Worm (Caenorhabditis elegans) whole organism, L2 larva: Measurements from ENCODE around the gene cima-1.

Source experiments
- ceh-82 ChIP-seq: fragments of 150-350 bp; optimal IDR thresholded peaks from 2 replicates; lab custom pipeline; 2014; ENCODE audit warnings: missing biosample characterization, missing genetic modification characterization
- elt-1 ChIP-seq: fragments of 150-350 bp; optimal IDR thresholded peaks from 2 replicates; lab custom pipeline; 2014; ENCODE audit warnings: missing biosample characterization, missing genetic modification characterization
- lin-13 ChIP-seq: fragments of 150-350 bp; optimal IDR thresholded peaks from 2 replicates; lab custom pipeline; 2014; ENCODE audit warnings: missing biosample characterization, missing genetic modification reagents, missing genetic modification characterization
- mdl-1 ChIP-seq, 2 experiments: fragments of 150-350 bp in 1 of 2; sonication (generic microtip) in 1 of 2; optimal IDR thresholded peaks; 2 replicates each; lab custom pipeline; 2017; ENCODE audit warnings: missing biosample characterization in 2 of 2, missing genetic modification characterization in 2 of 2
- unc-62 ChIP-seq: fragments of 150-350 bp; optimal IDR thresholded peaks from 2 replicates; lab custom pipeline; 2014; ENCODE audit warnings: missing biosample characterization, missing genetic modification reagents, missing genetic modification characterization
- ztf-1 ChIP-seq: fragments of 200-800 bp; sonication (Bioruptor generic); conservative IDR thresholded peaks from 2 replicates; pipeline ENCODE4 v1.3.6; 2022; ENCODE audit warnings: missing genetic modification characterization, missing compliant biosample characterization
- ztf-4 ChIP-seq: fragments of 150-350 bp; optimal IDR thresholded peaks from 2 replicates; lab custom pipeline; 2014; ENCODE audit warnings: missing biosample characterization, missing genetic modification characterization

DNA sequence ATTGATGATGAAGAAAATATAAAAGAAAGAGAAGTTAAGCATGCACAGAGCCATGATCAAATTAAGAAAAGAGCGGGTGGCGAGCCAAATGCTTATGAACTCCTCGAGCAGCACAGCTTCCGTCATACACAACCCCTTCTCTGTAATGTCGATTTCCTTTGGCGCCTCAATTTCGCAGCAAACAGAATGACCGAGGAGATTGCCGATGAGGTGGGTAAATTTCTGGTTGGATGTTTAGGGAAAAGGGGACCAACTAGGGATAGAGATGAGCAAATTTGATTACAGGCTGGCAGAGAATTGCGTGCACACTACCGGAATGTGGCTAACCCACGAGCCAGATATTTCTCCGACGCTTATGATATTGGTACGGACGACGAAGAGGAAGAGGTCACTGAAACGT lies 45.8 kb upstream of the cima-1 start:
- no peak for TF ChIP-seq ztf-1 (GFP tag; lab: Robert Waterston, UW)
- TF ChIP-seq ceh-82 (tag; lab: Kevin White, UChicago), result no peak
- TF ChIP-seq elt-1 (tag; lab: Kevin White, UChicago), result no peak
- no peak for TF ChIP-seq ztf-4
- TF ChIP-seq lin-13 (GFP tag; lab: Kevin White, UChicago), result no peak
- TF ChIP-seq mdl-1 (tag; optimal IDR thresholded peaks at IDR 0.05; lab: Kevin White, UChicago), result no peak
- no peak for TF ChIP-seq unc-62 (GFP tag; lab: Kevin White, UChicago)
